Fruit fly (Drosophila melanogaster) whole organism, prepupa: ENCODE measurements around the gene gry.

ENCODE experiments used
- Blimp-1 ChIP-seq: fragments of 200-800 bp; sonication (Bioruptor generic); optimal IDR thresholded peaks from 3 replicates; lab custom pipeline; 2017; ENCODE audit warnings: missing biosample characterization, missing genetic modification characterization, mild to moderate bottlenecking, moderate library complexity, missing genetic modification reagents
- CG10631 ChIP-seq: fragments of 200-800 bp; sonication (Bioruptor generic); optimal IDR thresholded peaks from 2 replicates; lab custom pipeline; 2016; ENCODE audit warnings: missing biosample characterization, missing genetic modification characterization
- CG10669 ChIP-seq: fragments of 200-800 bp; sonication (Bioruptor generic); optimal IDR thresholded peaks from 3 replicates; lab custom pipeline; 2018; ENCODE audit warnings: missing biosample characterization, mild to moderate bottlenecking, missing genetic modification characterization, moderate library complexity
- CG11294 ChIP-seq: fragments of 200-800 bp; sonication (Bioruptor generic); IDR thresholded peaks from 2 replicates; pipeline ENCODE4 v1.3.6; 2022; ENCODE audit warnings: missing biosample characterization, missing genetic modification characterization
- CG11762 ChIP-seq: fragments of 200-800 bp; sonication (Bioruptor generic); optimal IDR thresholded peaks from 3 replicates; lab custom pipeline; 2016; ENCODE audit warnings: missing biosample characterization, missing genetic modification characterization; ENCODE audit not compliant: insufficient read depth
- CG11902 ChIP-seq: fragments of 200-800 bp; sonication (Bioruptor generic); optimal IDR thresholded peaks from 3 replicates; lab custom pipeline; 2016; ENCODE audit warnings: missing biosample characterization, missing genetic modification characterization
- CG15336 ChIP-seq: fragments of 200-800 bp; sonication (Bioruptor generic); IDR thresholded peaks from 2 replicates; pipeline ENCODE4 v1.3.6; 2022; ENCODE audit warnings: missing biosample characterization, missing genetic modification characterization
- CG1621 ChIP-seq: fragments of 200-800 bp; sonication (Bioruptor generic); optimal IDR thresholded peaks from 3 replicates; lab custom pipeline; 2018; ENCODE audit warnings: missing biosample characterization, mild to moderate bottlenecking, missing genetic modification characterization
- CG3032 ChIP-seq: fragments of 200-800 bp; optimal IDR thresholded peaks from 2 replicates; lab custom pipeline; 2019; ENCODE audit warnings: missing biosample characterization, mild to moderate bottlenecking, missing genetic modification characterization, moderate library complexity
- CG31627 ChIP-seq: fragments of 200-800 bp; sonication (Bioruptor generic); optimal IDR thresholded peaks from 3 replicates; lab custom pipeline; 2016; ENCODE audit warnings: missing biosample characterization, missing genetic modification characterization
- CG32006 ChIP-seq: fragments of 200-800 bp; sonication (Bioruptor generic); optimal IDR thresholded peaks from 3 replicates; lab custom pipeline; 2017; ENCODE audit warnings: missing biosample characterization, mild to moderate bottlenecking, missing genetic modification characterization
- CG34406 ChIP-seq: fragments of 200-800 bp; sonication (Bioruptor generic); optimal IDR thresholded peaks from 3 replicates; lab custom pipeline; 2016; ENCODE audit warnings: missing biosample characterization, missing genetic modification characterization
- CG4318 ChIP-seq: fragments of 200-800 bp; sonication (Bioruptor generic); optimal IDR thresholded peaks from 3 replicates; lab custom pipeline; 2017; ENCODE audit warnings: missing biosample characterization, mild to moderate bottlenecking, missing genetic modification characterization
- CG6163 ChIP-seq: fragments of 200-800 bp; sonication (Bioruptor generic); IDR thresholded peaks from 3 replicates; pipeline ENCODE4 v1.3.6; 2022; ENCODE audit warnings: missing biosample characterization, missing genetic modification characterization
- CG6276 ChIP-seq: fragments of 200-800 bp; sonication (Bioruptor generic); optimal IDR thresholded peaks from 2 replicates; lab custom pipeline; 2017; ENCODE audit warnings: missing biosample characterization, mild to moderate bottlenecking, missing genetic modification characterization
- CG6792 ChIP-seq: fragments of 200-800 bp; sonication (Bioruptor generic); optimal IDR thresholded peaks from 3 replicates; lab custom pipeline; 2016; ENCODE audit warnings: missing biosample characterization, missing genetic modification characterization
- CG6808 ChIP-seq: fragments of 200-800 bp; sonication (Bioruptor generic); optimal IDR thresholded peaks from 3 replicates; lab custom pipeline; 2017; ENCODE audit warnings: missing biosample characterization, missing genetic modification characterization, mild to moderate bottlenecking, moderate library complexity, missing genetic modification reagents
- CG7368 ChIP-seq: fragments of 200-800 bp; sonication (Bioruptor generic); optimal IDR thresholded peaks from 3 replicates; lab custom pipeline; 2016; ENCODE audit warnings: missing biosample characterization, missing genetic modification characterization
- CG8119 ChIP-seq: fragments of 200-800 bp; sonication (Bioruptor generic); IDR thresholded peaks from 3 replicates; pipeline ENCODE4 v1.3.6; 2022; ENCODE audit warnings: missing biosample characterization, missing genetic modification characterization
- CG8319 ChIP-seq: fragments of 200-800 bp; sonication (Bioruptor generic); optimal IDR thresholded peaks from 3 replicates; lab custom pipeline; 2016; ENCODE audit warnings: missing biosample characterization, missing genetic modification characterization
- CG8632 ChIP-seq: fragments of 200-800 bp; sonication (Bioruptor generic); optimal IDR thresholded peaks from 3 replicates; lab custom pipeline; 2016; ENCODE audit warnings: missing biosample characterization, missing genetic modification characterization
- Eip75B ChIP-seq: fragments of 200-800 bp; sonication (Bioruptor generic); optimal IDR thresholded peaks from 3 replicates; lab custom pipeline; 2016; ENCODE audit warnings: missing biosample characterization, missing genetic modification characterization
- Gug ChIP-seq: fragments of 200-800 bp; sonication (Bioruptor generic); IDR thresholded peaks from 2 replicates; pipeline ENCODE4 v1.3.6; 2022; ENCODE audit warnings: missing biosample characterization, missing genetic modification characterization
- Hr38 ChIP-seq: sonication (Bioruptor generic); optimal IDR thresholded peaks from 2 replicates; lab custom pipeline; 2016; ENCODE audit warnings: missing biosample characterization, missing genetic modification characterization
- Lpt ChIP-seq: fragments of 200-800 bp; sonication (Bioruptor generic); optimal IDR thresholded peaks from 3 replicates; lab custom pipeline; 2016; ENCODE audit warnings: missing biosample characterization, missing genetic modification characterization
- OdsH ChIP-seq: fragments of 200-800 bp; sonication (Bioruptor generic); optimal IDR thresholded peaks from 3 replicates; lab custom pipeline; 2016; ENCODE audit warnings: missing biosample characterization, missing genetic modification characterization
- Smox ChIP-seq: fragments of 200-800 bp; sonication (Bioruptor generic); optimal IDR thresholded peaks from 3 replicates; lab custom pipeline; 2016; ENCODE audit warnings: missing biosample characterization, missing genetic modification characterization
- Sox102F ChIP-seq: fragments of 200-800 bp; sonication (Bioruptor generic); optimal IDR thresholded peaks from 2 replicates; lab custom pipeline; 2016; ENCODE audit warnings: missing biosample characterization, mild to moderate bottlenecking, missing genetic modification characterization
- Sox14 ChIP-seq: fragments of 200-800 bp; sonication (Bioruptor generic); optimal IDR thresholded peaks from 3 replicates; lab custom pipeline; 2016; ENCODE audit warnings: missing biosample characterization, missing genetic modification characterization
- Sox15 ChIP-seq: fragments of 200-800 bp; sonication (Bioruptor generic); optimal IDR thresholded peaks from 3 replicates; lab custom pipeline; 2016; ENCODE audit warnings: missing biosample characterization, missing genetic modification characterization
- achi ChIP-seq: fragments of 200-800 bp; sonication (Bioruptor generic); optimal IDR thresholded peaks from 3 replicates; lab custom pipeline; 2016; ENCODE audit warnings: missing biosample characterization, missing genetic modification characterization
- acj6 ChIP-seq: fragments of 200-800 bp; sonication (Bioruptor generic); optimal IDR thresholded peaks from 3 replicates; lab custom pipeline; 2016; ENCODE audit warnings: missing biosample characterization, missing genetic modification characterization
- cyc ChIP-seq: fragments of 200-800 bp; sonication (Bioruptor generic); optimal IDR thresholded peaks from 3 replicates; lab custom pipeline; 2016; ENCODE audit warnings: missing biosample characterization, missing genetic modification characterization
- dac ChIP-seq: fragments of 200-800 bp; sonication (Bioruptor generic); optimal IDR thresholded peaks from 2 replicates; lab custom pipeline; 2017; ENCODE audit warnings: missing biosample characterization, mild to moderate bottlenecking, missing genetic modification characterization
- eg ChIP-seq: fragments of 200-800 bp; sonication (Bioruptor generic); IDR thresholded peaks from 3 replicates; pipeline ENCODE4 v1.3.6; 2022; ENCODE audit warnings: missing biosample characterization, missing genetic modification characterization
- esn ChIP-seq: fragments of 200-800 bp; sonication (Bioruptor generic); optimal IDR thresholded peaks from 2 replicates; lab custom pipeline; 2016; ENCODE audit warnings: missing biosample characterization, mild to moderate bottlenecking, missing genetic modification characterization, moderate library complexity
- fd59A ChIP-seq: fragments of 200-800 bp; sonication (Bioruptor generic); optimal IDR thresholded peaks from 2 replicates; lab custom pipeline; 2017; ENCODE audit warnings: missing biosample characterization, mild to moderate bottlenecking, missing genetic modification characterization, missing genetic modification reagents
- fd85E ChIP-seq: fragments of 200-800 bp; sonication (Bioruptor generic); optimal IDR thresholded peaks from 3 replicates; lab custom pipeline; 2016; ENCODE audit warnings: missing biosample characterization, missing genetic modification characterization
- fkh ChIP-seq: fragments of 200-800 bp; sonication (Bioruptor generic); optimal IDR thresholded peaks from 3 replicates; lab custom pipeline; 2017; ENCODE audit warnings: missing biosample characterization, mild to moderate bottlenecking, missing genetic modification characterization, moderate library complexity
- lz ChIP-seq: fragments of 200-800 bp; sonication (Bioruptor generic); optimal IDR thresholded peaks from 3 replicates; lab custom pipeline; 2016; ENCODE audit warnings: missing biosample characterization, missing genetic modification characterization
- net ChIP-seq: fragments of 200-800 bp; sonication (Bioruptor generic); optimal IDR thresholded peaks from 3 replicates; lab custom pipeline; 2016; ENCODE audit warnings: missing biosample characterization, missing genetic modification characterization
- pdm3 ChIP-seq: fragments of 200-800 bp; sonication (Bioruptor generic); optimal IDR thresholded peaks from 3 replicates; lab custom pipeline; 2016; ENCODE audit warnings: missing biosample characterization, missing genetic modification characterization
- salr ChIP-seq, 2 experiments: fragments of 200-800 bp; sonication (Bioruptor generic); optimal IDR thresholded peaks; 3 replicates each; lab custom pipeline; 2016 to 2018; ENCODE audit warnings: missing biosample characterization in 2 of 2, missing genetic modification characterization in 2 of 2, mild to moderate bottlenecking in 1 of 2
- spab ChIP-seq: fragments of 200-800 bp; sonication (Bioruptor generic); optimal IDR thresholded peaks from 2 replicates; lab custom pipeline; 2017; ENCODE audit warnings: missing biosample characterization, mild to moderate bottlenecking, missing genetic modification characterization, missing genetic modification reagents
- ss ChIP-seq, 2 experiments: fragments of 200-800 bp; sonication (Bioruptor generic); optimal IDR thresholded peaks; 2 replicates in 1 of 2; 3 replicates in 1 of 2; lab custom pipeline; 2017 to 2018; ENCODE audit warnings: mild to moderate bottlenecking in 2 of 2, missing biosample characterization in 2 of 2, missing genetic modification characterization in 2 of 2, moderate library complexity in 1 of 2
- svp ChIP-seq: fragments of 200-800 bp; sonication (Bioruptor generic); peaks from one replicate; lab custom pipeline; 2016; ENCODE audit warnings: missing biosample characterization, missing genetic modification characterization
- topi ChIP-seq: fragments of 200-800 bp; sonication (Bioruptor generic); optimal IDR thresholded peaks from 3 replicates; lab custom pipeline; 2016; ENCODE audit warnings: missing biosample characterization, missing genetic modification characterization
- vri ChIP-seq: fragments of 200-800 bp; sonication (Bioruptor generic); optimal IDR thresholded peaks from 3 replicates; lab custom pipeline; 2016; ENCODE audit warnings: missing biosample characterization, mild to moderate bottlenecking, missing genetic modification characterization

Gene gry

dm6 chr3L:3257690-3258089 is 58.8 kb downstream of the gry start, which contains the start of gene ckd (continued):
- TF ChIP-seq Lpt (GFP tag; lab: Kevin White, UChicago) (peak; percentile 6), salr (GFP tag; optimal IDR thresholded peaks at IDR 0.05; lab: Kevin White, UChicago) (no peak), CG31627 (no peak), fd85E (GFP tag; lab: Kevin White, UChicago) (no peak), CG10631 (GFP tag; lab: Kevin White, UChicago) (no peak), CG11762 (GFP tag; lab: Kevin White, UChicago) (no peak), eg (GFP tag; lab: Robert Waterston, UW) (0 out of 3 replicates have a peak, but pooled peaks have one; percentile 7)

- peak; percentile 82 for TF ChIP-seq CG31627
- peak; percentile 72 for TF ChIP-seq Blimp-1
- peak; percentile 89 for TF ChIP-seq net (GFP tag; lab: Kevin White, UChicago)
- TF ChIP-seq acj6, result peak; percentile 88
- peak; percentile 90 for TF ChIP-seq Eip75B (GFP tag; lab: Kevin White, UChicago)
- TF ChIP-seq fkh (GFP tag; lab: Kevin White, UChicago), result no peak
- peak; percentile 91 for TF ChIP-seq CG10631 (GFP tag; lab: Kevin White, UChicago)
- TF ChIP-seq CG10669 (GFP tag; lab: Kevin White, UChicago), result peak; percentile 92
- peak; percentile 91 for TF ChIP-seq CG6792 (GFP tag; lab: Kevin White, UChicago)
- TF ChIP-seq esn (GFP tag; lab: Kevin White, UChicago), result peak; percentile 90
- peak; percentile 81 for TF ChIP-seq CG8319 (GFP tag; lab: Kevin White, UChicago)
- peak; percentile 76 for TF ChIP-seq Lpt (GFP tag; lab: Kevin White, UChicago)
- TF ChIP-seq CG11902 (GFP tag; lab: Kevin White, UChicago), result peak; percentile 65
- TF ChIP-seq CG3032 (tag; lab: Kevin White, UChicago), result peak; percentile 94
- peak; percentile 61 for TF ChIP-seq Sox15
- TF ChIP-seq spab, result peak; percentile 93
- TF ChIP-seq Sox14 (GFP tag; lab: Kevin White, UChicago), result peak; percentile 86
- peak; percentile 57 for TF ChIP-seq dac (GFP tag; lab: Kevin White, UChicago)
- peak; percentile 93 to 94 for TF ChIP-seq ss (GFP tag; optimal IDR thresholded peaks at IDR 0.05; lab: Kevin White, UChicago)
- peak; percentile 50 for TF ChIP-seq fd85E (GFP tag; lab: Kevin White, UChicago)
- peak; percentile 90 for TF ChIP-seq fd59A (GFP tag; lab: Kevin White, UChicago)
- peak; percentile 85 for TF ChIP-seq OdsH (GFP tag; lab: Kevin White, UChicago)
- TF ChIP-seq CG15336 (GFP tag; lab: Robert Waterston, UW), result peak; percentile 89
- peak; percentile 85 for TF ChIP-seq achi
- peak; percentile 91 for TF ChIP-seq CG8119 (GFP tag; lab: Robert Waterston, UW)
- TF ChIP-seq lz (GFP tag; lab: Kevin White, UChicago), result peak; percentile 85
- TF ChIP-seq eg (GFP tag; lab: Robert Waterston, UW), result peak; percentile 95
- peak; percentile 88 for TF ChIP-seq pdm3 (GFP tag; lab: Kevin White, UChicago)
- peak; percentile 87 for TF ChIP-seq topi (GFP tag; lab: Kevin White, UChicago)
- TF ChIP-seq CG1621 (tag; lab: Kevin White, UChicago), result peak; percentile 91
- peak; percentile 83 for TF ChIP-seq Sox102F (GFP tag; lab: Kevin White, UChicago)
- peak; percentile 76 for TF ChIP-seq CG11762 (GFP tag; lab: Kevin White, UChicago)
- TF ChIP-seq salr (GFP tag; optimal IDR thresholded peaks at IDR 0.05; lab: Kevin White, UChicago), result peak; percentile 79 to 89
- TF ChIP-seq svp (GFP tag; lab: Kevin White, UChicago), result peak; percentile 91
- TF ChIP-seq Smox, result peak; percentile 83
- peak; percentile 62 for TF ChIP-seq CG4318 (GFP tag; lab: Kevin White, UChicago)
- TF ChIP-seq CG6276 (GFP tag; lab: Kevin White, UChicago), result peak; percentile 79
- peak; percentile 82 for TF ChIP-seq Gug (GFP tag; lab: Robert Waterston, UW)
- TF ChIP-seq CG34406, result peak; percentile 85
- TF ChIP-seq CG7368 (GFP tag; lab: Kevin White, UChicago), result peak; percentile 80
- peak; percentile 82 for TF ChIP-seq CG32006 (GFP tag; lab: Kevin White, UChicago)
- TF ChIP-seq CG11294 (GFP tag; lab: Robert Waterston, UW), result no peak; the same call in none of the 2 replicates
- TF ChIP-seq CG6163, result peak; percentile 78
- TF ChIP-seq vri (GFP tag; lab: Kevin White, UChicago), result peak; percentile 57
- peak; percentile 84 for TF ChIP-seq CG8632 (GFP tag; lab: Kevin White, UChicago)
- peak; percentile 81 for TF ChIP-seq cyc (GFP tag; lab: Kevin White, UChicago)
- peak; percentile 93 for TF ChIP-seq CG6808 (GFP tag; lab: Kevin White, UChicago)
- TF ChIP-seq Hr38, result no peak
Observed at dm6 chr3L:3259703-3260102, 60.8 kb downstream of the gry start.
